Fruit fly (Drosophila melanogaster) whole organism, embryonic: Measurements from ENCODE around the gene Z600.

ENCODE experiments used
- Atf6 ChIP-seq: fragments of 200-800 bp; sonication (Bioruptor generic); IDR thresholded peaks from 2 replicates; pipeline ENCODE4 v1.3.6; 2022; ENCODE audit warnings: missing biosample characterization, missing genetic modification characterization
- CG10147 ChIP-seq: fragments of 200-800 bp; sonication (Bioruptor generic); optimal IDR thresholded peaks from 2 replicates; lab custom pipeline; 2019; ENCODE audit warnings: missing biosample characterization, mild to moderate bottlenecking, missing genetic modification characterization, moderate library complexity
- CG10366 ChIP-seq: fragments of 200-800 bp; sonication (Bioruptor generic); IDR thresholded peaks from 2 replicates; pipeline ENCODE4 v1.3.6; 2022; ENCODE audit warnings: missing biosample characterization, missing genetic modification characterization
- CG10979 ChIP-seq: fragments of 200-800 bp; sonication (Bioruptor generic); optimal IDR thresholded peaks from 2 replicates; lab custom pipeline; 2018; ENCODE audit warnings: missing biosample characterization, mild to moderate bottlenecking, missing genetic modification characterization, moderate library complexity
- CG11398 ChIP-seq: fragments of 200-800 bp; sonication (Bioruptor generic); optimal IDR thresholded peaks from 2 replicates; lab custom pipeline; 2016; ENCODE audit warnings: missing biosample characterization, missing genetic modification characterization
- CG12391 ChIP-seq: fragments of 200-800 bp; sonication (Bioruptor generic); optimal IDR thresholded peaks from 3 replicates; lab custom pipeline; 2018; ENCODE audit warnings: missing biosample characterization, mild to moderate bottlenecking, missing genetic modification characterization, moderate library complexity
- CG12769 ChIP-seq: fragments of 200-800 bp; sonication (Bioruptor generic); optimal IDR thresholded peaks from 2 replicates; lab custom pipeline; 2019; ENCODE audit warnings: missing biosample characterization, mild to moderate bottlenecking, missing genetic modification characterization, moderate library complexity
- CG14441 ChIP-seq: fragments of 200-800 bp; sonication (Bioruptor generic); IDR thresholded peaks from 2 replicates; pipeline ENCODE4 v1.3.6; 2022; ENCODE audit warnings: missing biosample characterization, missing genetic modification characterization
- CG16779 ChIP-seq: fragments of 200-800 bp; sonication (Bioruptor generic); IDR thresholded peaks from 2 replicates; pipeline ENCODE4 v1.3.6; 2022; ENCODE audit warnings: missing biosample characterization, missing genetic modification characterization
- CG1792 ChIP-seq: fragments of 200-800 bp; sonication (Bioruptor generic); optimal IDR thresholded peaks from 2 replicates; lab custom pipeline; 2016; ENCODE audit warnings: missing biosample characterization, missing genetic modification characterization
- CG3163 ChIP-seq: fragments of 200-800 bp; sonication (Bioruptor generic); optimal IDR thresholded peaks from 3 replicates; lab custom pipeline; 2016; ENCODE audit warnings: missing biosample characterization, missing genetic modification characterization
- CG3726 ChIP-seq: fragments of 200-800 bp; sonication (Bioruptor generic); IDR thresholded peaks from 3 replicates; pipeline ENCODE4, ENCODE4 v1.3.6; 2022; ENCODE audit warnings: missing biosample characterization, missing genetic modification characterization
- CG4360 ChIP-seq: fragments of 200-800 bp; sonication (Bioruptor generic); IDR thresholded peaks from 2 replicates; pipeline ENCODE4 v1.3.6; 2022; ENCODE audit warnings: missing biosample characterization, missing genetic modification characterization
- CG4404 ChIP-seq: fragments of 200-800 bp; sonication (Bioruptor generic); IDR thresholded peaks from 2 replicates; pipeline ENCODE4 v1.3.6; 2022; ENCODE audit warnings: missing biosample characterization, missing genetic modification characterization
- CG4424 ChIP-seq: fragments of 200-800 bp; sonication (Bioruptor generic); optimal IDR thresholded peaks from 3 replicates; lab custom pipeline; 2016; ENCODE audit warnings: missing biosample characterization, missing genetic modification characterization
- CG6689 ChIP-seq: fragments of 200-800 bp; sonication (Bioruptor generic); IDR thresholded peaks from 2 replicates; pipeline ENCODE4 v1.3.6; 2022; ENCODE audit warnings: missing biosample characterization, missing genetic modification characterization
- CG6791 ChIP-seq: fragments of 200-800 bp; sonication (Bioruptor generic); IDR thresholded peaks from 3 replicates; pipeline ENCODE4 v1.3.6; 2022; ENCODE audit warnings: missing biosample characterization, missing genetic modification characterization; ENCODE audit not compliant: partially characterized antibody
- CG7556 ChIP-seq: fragments of 200-800 bp; sonication (Bioruptor generic); optimal IDR thresholded peaks from 2 replicates; lab custom pipeline; 2017; ENCODE audit warnings: missing biosample characterization, mild to moderate bottlenecking, missing genetic modification characterization
- CG7839 ChIP-seq: fragments of 200-800 bp; sonication (Bioruptor generic); optimal IDR thresholded peaks from 3 replicates; lab custom pipeline; 2018; ENCODE audit warnings: missing biosample characterization, mild to moderate bottlenecking, missing genetic modification characterization, moderate library complexity
- CG7987 ChIP-seq: fragments of 200-800 bp; sonication (Bioruptor generic); optimal IDR thresholded peaks from 2 replicates; lab custom pipeline; 2018; ENCODE audit warnings: missing biosample characterization, mild to moderate bottlenecking, missing genetic modification characterization, moderate library complexity
- CG9215 ChIP-seq: fragments of 200-800 bp; sonication (Bioruptor generic); IDR thresholded peaks from 2 replicates; pipeline ENCODE4 v1.3.6; 2022; ENCODE audit warnings: missing biosample characterization, missing genetic modification characterization
- Dad ChIP-seq: fragments of 200-800 bp; sonication (Bioruptor generic); optimal IDR thresholded peaks from 3 replicates; lab custom pipeline; 2016; ENCODE audit warnings: missing biosample characterization, missing genetic modification characterization
- Deaf1 ChIP-seq: fragments of 200-800 bp; optimal IDR thresholded peaks from 3 replicates; lab custom pipeline; 2019; ENCODE audit warnings: missing biosample characterization, mild to moderate bottlenecking, missing genetic modification characterization, moderate library complexity
- Dip2 ChIP-seq: fragments of 200-800 bp; sonication (Bioruptor generic); IDR thresholded peaks from 2 replicates; pipeline ENCODE4 v1.3.6; 2022; ENCODE audit warnings: missing biosample characterization, missing genetic modification characterization
- Rx ChIP-seq: fragments of 200-800 bp; sonication (Bioruptor generic); IDR thresholded peaks from 2 replicates; pipeline ENCODE4 v1.3.6; 2022; ENCODE audit warnings: missing biosample characterization, missing genetic modification characterization
- Scr ChIP-seq: fragments of 200-800 bp; sonication (Bioruptor generic); IDR thresholded peaks from 2 replicates; pipeline ENCODE4 v1.3.6; 2022; ENCODE audit warnings: missing biosample characterization, missing genetic modification characterization; ENCODE audit not compliant: partially characterized antibody
- Ssrp ChIP-seq: fragments of 200-800 bp; sonication (Bioruptor generic); optimal IDR thresholded peaks from 2 replicates; lab custom pipeline; 2018; ENCODE audit warnings: missing biosample characterization, mild to moderate bottlenecking, missing genetic modification characterization, moderate library complexity
- ac ChIP-seq: fragments of 200-800 bp; sonication (Bioruptor generic); optimal IDR thresholded peaks from 3 replicates; lab custom pipeline; 2017; ENCODE audit warnings: missing biosample characterization, mild to moderate bottlenecking, missing genetic modification characterization
- ap ChIP-seq: fragments of 200-800 bp; sonication (Bioruptor generic); IDR thresholded peaks from 2 replicates; pipeline ENCODE4 v1.3.6; 2022; ENCODE audit warnings: missing biosample characterization, missing genetic modification characterization
- bsh ChIP-seq, 2 experiments: fragments of 200-800 bp; sonication (Bioruptor generic); optimal IDR thresholded peaks; 2 replicates each; lab custom pipeline; 2017 to 2018; ENCODE audit warnings: mild to moderate bottlenecking in 2 of 2, missing biosample characterization in 2 of 2, missing genetic modification characterization in 2 of 2, moderate library complexity in 1 of 2
- crc ChIP-seq: fragments of 200-800 bp; sonication (Bioruptor generic); optimal IDR thresholded peaks from 2 replicates; lab custom pipeline; 2016; ENCODE audit warnings: missing biosample characterization, missing genetic modification characterization
- dmrt11E ChIP-seq: fragments of 200-800 bp; sonication (Bioruptor generic); optimal IDR thresholded peaks from 3 replicates; lab custom pipeline; 2018; ENCODE audit warnings: missing biosample characterization, mild to moderate bottlenecking, missing genetic modification characterization, moderate library complexity
- esg ChIP-seq: fragments of 200-800 bp; sonication (Bioruptor generic); conservative IDR thresholded peaks from 2 replicates; pipeline ENCODE4 v1.3.6; 2022; ENCODE audit warnings: missing biosample characterization, missing genetic modification characterization
- ftz-f1 ChIP-seq: fragments of 200-800 bp; sonication (Bioruptor generic); optimal IDR thresholded peaks from 2 replicates; lab custom pipeline; 2016; ENCODE audit warnings: missing biosample characterization, missing genetic modification characterization
- gce ChIP-seq: fragments of 200-800 bp; sonication (Bioruptor generic); IDR thresholded peaks from 3 replicates; pipeline ENCODE4 v1.3.6; 2022; ENCODE audit warnings: missing biosample characterization, missing genetic modification characterization
- grn ChIP-seq: fragments of 200-800 bp; sonication (Bioruptor generic); optimal IDR thresholded peaks from 3 replicates; lab custom pipeline; 2017; ENCODE audit warnings: missing biosample characterization, missing genetic modification characterization
- hkb ChIP-seq, 2 experiments: fragments of 200-800 bp in 1 of 2; fragments of >200 bp in 1 of 2; sonication (Bioruptor generic) in 1 of 2; IDR thresholded peaks in 1 of 2; optimal IDR thresholded peaks in 1 of 2; 2 replicates each; pipeline versions ENCODE4 v1.3.6 to Lab custom; 2017 to 2022; ENCODE audit warnings: missing biosample characterization in 1 of 2, missing genetic modification characterization in 1 of 2
- jigr1 ChIP-seq: fragments of 200-800 bp; sonication (Bioruptor generic); IDR thresholded peaks from 3 replicates; pipeline ENCODE4 v1.3.6; 2022; ENCODE audit warnings: missing biosample characterization, missing genetic modification characterization
- ken ChIP-seq: fragments of 200-800 bp; sonication (Bioruptor generic); IDR thresholded peaks from 3 replicates; pipeline ENCODE4 v1.3.6; 2022; ENCODE audit warnings: missing biosample characterization, missing genetic modification characterization
- org-1 ChIP-seq: fragments of 200-800 bp; sonication (Bioruptor generic); optimal IDR thresholded peaks from 2 replicates; lab custom pipeline; 2017; ENCODE audit warnings: missing biosample characterization, missing genetic modification characterization
- prd ChIP-seq, 3 experiments: fragments of >200 bp in 2 of 3; fragments of 200-800 bp in 1 of 3; sonication (Bioruptor generic) in 1 of 3; optimal IDR thresholded peaks in 2 of 3; IDR thresholded peaks in 1 of 3; 2 replicates in 2 of 3; 3 replicates in 1 of 3; pipeline versions ENCODE4 v1.3.6 to Lab custom; 2017 to 2022; ENCODE audit warnings: missing biosample characterization in 1 of 3, missing genetic modification characterization in 1 of 3
- pum ChIP-seq: fragments of 200-800 bp; sonication (Bioruptor generic); optimal IDR thresholded peaks from 2 replicates; lab custom pipeline; 2016; ENCODE audit warnings: missing biosample characterization, missing genetic modification characterization
- sc ChIP-seq, 3 experiments: fragments of >200 bp in 2 of 3; fragments of 200-800 bp in 1 of 3; sonication (Bioruptor generic) in 1 of 3; optimal IDR thresholded peaks; 2 replicates in 2 of 3; 3 replicates in 1 of 3; lab custom pipeline; 2017; ENCODE audit warnings: mild to moderate bottlenecking in 1 of 3, missing biosample characterization in 1 of 3, missing genetic modification characterization in 1 of 3, missing genetic modification reagents in 1 of 3
- seq ChIP-seq: fragments of 200-800 bp; sonication (Bioruptor generic); IDR thresholded peaks from 2 replicates; pipeline ENCODE4 v1.3.6; 2022; ENCODE audit warnings: missing biosample characterization, missing genetic modification characterization
- sima ChIP-seq: fragments of 200-800 bp; sonication (Bioruptor generic); optimal IDR thresholded peaks from 2 replicates; lab custom pipeline; 2016; ENCODE audit warnings: missing biosample characterization, missing genetic modification characterization
- tx ChIP-seq: fragments of 200-800 bp; sonication (Bioruptor generic); optimal IDR thresholded peaks from 2 replicates; lab custom pipeline; 2016; ENCODE audit warnings: missing biosample characterization, missing genetic modification characterization
- unpg ChIP-seq: fragments of 200-800 bp; sonication (Bioruptor generic); optimal IDR thresholded peaks from 3 replicates; lab custom pipeline; 2018; ENCODE audit warnings: missing biosample characterization, mild to moderate bottlenecking, missing genetic modification characterization, moderate library complexity
- zen2 ChIP-seq: fragments of 200-800 bp; sonication (Bioruptor generic); IDR thresholded peaks from 3 replicates; pipeline ENCODE4 v1.3.6; 2022; ENCODE audit warnings: missing biosample characterization, missing genetic modification characterization; ENCODE audit not compliant: partially characterized antibody

Z600 gene

dm6 chr3L:15532368-15533030 lies 23.6 kb downstream of the Z600 start (continued):
- TF ChIP-seq CG6791 (GFP tag; lab: Robert Waterston, UW) = no peak
- no peak for TF ChIP-seq hkb (optimal IDR thresholded peaks at IDR 0.05; lab: Kevin White, UChicago)
- TF ChIP-seq hkb (GFP tag; IDR thresholded peaks at IDR 0.05; lab: Robert Waterston, UW) = peak; percentile 15; the same call in 1 of the 2 replicates
- TF ChIP-seq CG12391 (tag; lab: Kevin White, UChicago) = no peak
- TF ChIP-seq CG6689 (GFP tag; lab: Robert Waterston, UW) = peak; percentile 34; the same call in 1 of the 2 replicates
- TF ChIP-seq tx (GFP tag; lab: Kevin White, UChicago) = no peak
- TF ChIP-seq Rx (GFP tag; lab: Robert Waterston, UW) = peak; percentile 46
- no peak for TF ChIP-seq jigr1 (GFP tag; lab: Robert Waterston, UW)
- no peak for TF ChIP-seq zen2 (GFP tag; lab: Robert Waterston, UW)
- TF ChIP-seq Dad (GFP tag; lab: Kevin White, UChicago) = no peak
- TF ChIP-seq dmrt11E (tag; lab: Kevin White, UChicago) = no peak
- TF ChIP-seq CG10147 (GFP tag; lab: Kevin White, UChicago) = peak; percentile 32
- no peak for TF ChIP-seq CG4360 (GFP tag; lab: Robert Waterston, UW)
- TF ChIP-seq ftz-f1 (GFP tag; lab: Kevin White, UChicago) = no peak
- TF ChIP-seq org-1 = no peak
- peak; percentile 54 for TF ChIP-seq CG7556 (GFP tag; lab: Kevin White, UChicago)
- peak in 1 of 2 experiments; percentile 15 for TF ChIP-seq bsh (GFP tag; optimal IDR thresholded peaks at IDR 0.05; lab: Kevin White, UChicago)
- TF ChIP-seq CG7987 (GFP tag; lab: Kevin White, UChicago) = no peak
- TF ChIP-seq pum (GFP tag; lab: Kevin White, UChicago) = no peak
- TF ChIP-seq CG16779 (GFP tag; lab: Robert Waterston, UW) = no peak
- no peak for TF ChIP-seq ken (GFP tag; lab: Robert Waterston, UW)
- TF ChIP-seq CG4424 (GFP tag; lab: Kevin White, UChicago) = peak; percentile 63
- no peak for TF ChIP-seq prd (optimal IDR thresholded peaks at IDR 0.05; lab: Kevin White, UChicago)
- TF ChIP-seq prd (GFP tag; IDR thresholded peaks at IDR 0.05; lab: Robert Waterston, UW) = peak; percentile 70
- no peak for TF ChIP-seq gce (GFP tag; lab: Robert Waterston, UW)
- TF ChIP-seq CG3163 = peak; percentile 89
- no peak for TF ChIP-seq CG9215 (GFP tag; lab: Robert Waterston, UW)
- TF ChIP-seq CG10366 (GFP tag; lab: Robert Waterston, UW) = peak; percentile 35; the same call in 1 of the 2 replicates
- peak; percentile 69 for TF ChIP-seq Deaf1
- peak; percentile 52; the same call in 1 of the 2 replicates for TF ChIP-seq Atf6 (GFP tag; lab: Robert Waterston, UW)
- peak; percentile 68 for TF ChIP-seq CG12769 (tag; lab: Kevin White, UChicago)
- TF ChIP-seq CG1792 (GFP tag; lab: Kevin White, UChicago) = peak; percentile 5
- TF ChIP-seq Ssrp (tag; lab: Kevin White, UChicago) = no peak
- no peak for TF ChIP-seq sc (optimal IDR thresholded peaks at IDR 0.05; lab: Kevin White, UChicago)
- no peak for TF ChIP-seq sc (GFP tag; optimal IDR thresholded peaks at IDR 0.05; lab: Kevin White, UChicago)
- no peak for TF ChIP-seq grn (GFP tag; lab: Kevin White, UChicago)
- peak; percentile 57 for TF ChIP-seq CG10979 (tag; lab: Kevin White, UChicago)
- no peak for TF ChIP-seq sima (GFP tag; lab: Kevin White, UChicago)
- TF ChIP-seq CG7839 (tag; lab: Kevin White, UChicago) = peak; percentile 38
- TF ChIP-seq CG14441 (GFP tag; lab: Robert Waterston, UW) = peak; percentile 63
- TF ChIP-seq Scr = no peak
- no peak for TF ChIP-seq unpg (GFP tag; lab: Kevin White, UChicago)
- no peak for TF ChIP-seq Dip2
- TF ChIP-seq esg (GFP tag; lab: Robert Waterston, UW) = peak; percentile 55
- TF ChIP-seq ap = no peak
- no peak for TF ChIP-seq ac (GFP tag; lab: Kevin White, UChicago)
- no peak for TF ChIP-seq seq (GFP tag; lab: Robert Waterston, UW)
- no peak for TF ChIP-seq CG11398 (GFP tag; lab: Kevin White, UChicago)
- peak; percentile 24; the same call in 1 of the 2 replicates for TF ChIP-seq CG4404 (GFP tag; lab: Robert Waterston, UW)
- 0 out of 3 replicates have a peak, but pooled peaks have one; percentile 11 for TF ChIP-seq CG3726
- no peak for TF ChIP-seq crc
